Worm (Caenorhabditis elegans) whole organism, L3 larva: ENCODE measurements around the gene F22E5.20.
"Not testable (repeated sequence)": the region's sequence is repeated elsewhere in the genome, so short reads cannot be mapped to it uniquely, and the experiment has no call there.

Experiments
- lin-15B ChIP-seq: fragments of 150-350 bp; optimal IDR thresholded peaks from 2 replicates; lab custom pipeline; 2014; ENCODE audit warnings: missing biosample characterization, missing genetic modification characterization
- nhr-28 ChIP-seq: fragments of 150-350 bp; optimal IDR thresholded peaks from 2 replicates; lab custom pipeline; 2014; ENCODE audit warnings: missing biosample characterization, missing genetic modification characterization

- not testable (repeated sequence) for TF ChIP-seq nhr-28, lin-15B (tag; lab: Kevin White, UChicago)
Measured at ce11 chrII:2646756-2647155, 26.7 kb downstream of the F22E5.20 start, which contains the start of gene F22E5.12.
